Worm (Caenorhabditis elegans): ENCODE data around the gene T28D9.4.

Gene T28D9.4

ce11 chrII:6454671-6455070, 22.1 kb upstream of the T28D9.4 start, which contains the start of gene aptf-1:
Gene aptf-1 (plus strand): TSS chrII:6454971.
- TF ChIP-seq mcd-1 (GFP tag; IDR thresholded peaks at IDR 0.05) (no peak), repo-1 (tag; optimal IDR thresholded peaks at IDR 0.05) (no peak), die-1 (tag; optimal IDR thresholded peaks at IDR 0.05) (no peak)

ce11 chrII:6469340-6469739, 7.4 kb upstream of the T28D9.4 start:
- TF ChIP-seq T07F8.4 (tag; optimal IDR thresholded peaks at IDR 0.05) (no peak), nhr-80 (tag; optimal IDR thresholded peaks at IDR 0.05) (peak; percentile 71)

- TF ChIP-seq lag-1 (GFP tag; IDR thresholded peaks at IDR 0.05) (no peak), chd-7 (tag; optimal IDR thresholded peaks at IDR 0.05) (no peak), ztf-26 (tag; optimal IDR thresholded peaks at IDR 0.05) (no peak), hlh-26 (GFP tag; conservative IDR thresholded peaks at IDR 0.05) (no peak), hlh-12 (tag; optimal IDR thresholded peaks at IDR 0.05) (no peak)
Observed at ce11 chrII:6470985-6471384, 5.8 kb upstream of the T28D9.4 start, which contains the start of gene dgk-5. Gene dgk-5 (minus strand): TSS chrII:6471085.

ce11 chrII:6475180-6475737, 1.5 kb upstream of the T28D9.4 start, which contains the start of gene T28D9.16:
Gene T28D9.16 (plus strand): TSS chrII:6475687.
- no peak for TF ChIP-seq F57A8.1 (GFP tag; optimal IDR thresholded peaks at IDR 0.05)

- TF ChIP-seq chd-7 (tag; optimal IDR thresholded peaks at IDR 0.05) (no peak), unc-62 (GFP tag; optimal IDR thresholded peaks at IDR 0.05) (no peak), lin-54 (GFP tag; optimal IDR thresholded peaks at IDR 0.05) (no peak), fkh-3 (tag; optimal IDR thresholded peaks at IDR 0.05) (no peak), pbrm-1 (GFP tag; IDR thresholded peaks at IDR 0.05) (no peak), mes-4 (tag; optimal IDR thresholded peaks at IDR 0.05) (no peak), ZK185.1 (tag; optimal IDR thresholded peaks at IDR 0.05; ENCODE audit: poor library complexity, severe bottlenecking) (no peak), athp-1 (tag; optimal IDR thresholded peaks at IDR 0.05) (no peak), lsy-27 (tag; optimal IDR thresholded peaks at IDR 0.05; ENCODE audit: borderline replicate concordance, insufficient read depth) (no peak), Y56A3A.18 (GFP tag; IDR thresholded peaks at IDR 0.05) (no peak)
Observed at ce11 chrII:6482102-6482501, 5.3 kb downstream of the T28D9.4 start, which contains the start of gene del-10. Gene del-10 (minus strand): TSS chrII:6482125.

- TF ChIP-seq nhr-120 (GFP tag; IDR thresholded peaks at IDR 0.05) (no peak), madf-3 (GFP tag; IDR thresholded peaks at IDR 0.05) (no peak), nhr-27 (tag; optimal IDR thresholded peaks at IDR 0.05) (no peak), unc-62 (GFP tag; optimal IDR thresholded peaks at IDR 0.05) (no peak), lsy-27 (tag; optimal IDR thresholded peaks at IDR 0.05; ENCODE audit: borderline replicate concordance, insufficient read depth) (no peak), ceh-91 (GFP tag; IDR thresholded peaks at IDR 0.05) (no peak), cebp-2 (GFP tag; IDR thresholded peaks at IDR 0.05) (no peak), cebp-1 (GFP tag; IDR thresholded peaks at IDR 0.05) (no peak), cebp-1 (tag; optimal IDR thresholded peaks at IDR 0.05) (no peak), F10E7.11 (tag; optimal IDR thresholded peaks at IDR 0.05) (no peak)
Observed at ce11 chrII:6482762-6483161, 6.0 kb downstream of the T28D9.4 start.
